Fruit fly (Drosophila melanogaster): Measurements from ENCODE around the gene mth.

DNA sequence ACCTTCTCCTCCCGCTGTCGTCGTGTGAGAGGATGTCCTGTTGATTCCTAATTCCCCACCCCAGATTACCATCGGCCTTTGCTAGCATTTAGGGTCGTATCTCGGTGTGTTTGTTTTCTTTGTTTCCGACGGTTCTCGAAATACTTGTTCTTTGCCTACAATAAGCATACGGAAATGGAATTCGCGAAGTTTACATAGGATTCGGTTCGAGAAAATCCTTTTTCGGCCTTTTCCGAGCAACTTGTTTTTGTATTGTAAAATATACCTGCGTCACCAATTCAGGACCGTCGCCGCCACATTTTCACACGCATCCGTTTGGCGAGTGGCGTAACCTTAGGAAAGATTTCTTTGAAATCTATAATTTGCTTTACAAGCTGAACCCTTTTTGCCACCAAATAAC, 48.3 kb downstream of the mth start:
- TF ChIP-seq pan (optimal IDR thresholded peaks at IDR 0.05) (no peak), psq (optimal IDR thresholded peaks at IDR 0.05) (no peak), EcR (GFP tag; optimal IDR thresholded peaks at IDR 0.05) (no peak), Dll (optimal IDR thresholded peaks at IDR 0.05) (no peak)

Measured in whole organism.